Fruit fly (Drosophila melanogaster) whole organism, prepupa: Measurements from ENCODE around the gene CG31301.

Experiments
- CG11902 ChIP-seq: fragments of 200-800 bp; sonication (Bioruptor generic); optimal IDR thresholded peaks from 3 replicates; lab custom pipeline; 2016; ENCODE audit warnings: missing biosample characterization, missing genetic modification characterization
- CG16779 ChIP-seq: fragments of 200-800 bp; sonication (Bioruptor generic); optimal IDR thresholded peaks from 3 replicates; lab custom pipeline; 2017; ENCODE audit warnings: missing biosample characterization, mild to moderate bottlenecking, missing genetic modification characterization
- CG4318 ChIP-seq: fragments of 200-800 bp; sonication (Bioruptor generic); optimal IDR thresholded peaks from 3 replicates; lab custom pipeline; 2017; ENCODE audit warnings: missing biosample characterization, mild to moderate bottlenecking, missing genetic modification characterization
- CG7368 ChIP-seq: fragments of 200-800 bp; sonication (Bioruptor generic); optimal IDR thresholded peaks from 3 replicates; lab custom pipeline; 2016; ENCODE audit warnings: missing biosample characterization, missing genetic modification characterization
- Hr38 ChIP-seq: sonication (Bioruptor generic); optimal IDR thresholded peaks from 2 replicates; lab custom pipeline; 2016; ENCODE audit warnings: missing biosample characterization, missing genetic modification characterization
- achi ChIP-seq: fragments of 200-800 bp; sonication (Bioruptor generic); optimal IDR thresholded peaks from 3 replicates; lab custom pipeline; 2016; ENCODE audit warnings: missing biosample characterization, missing genetic modification characterization
- ss ChIP-seq, 2 experiments: fragments of 200-800 bp; sonication (Bioruptor generic); optimal IDR thresholded peaks; 2 replicates in 1 of 2; 3 replicates in 1 of 2; lab custom pipeline; 2017 to 2018; ENCODE audit warnings: mild to moderate bottlenecking in 2 of 2, missing biosample characterization in 2 of 2, missing genetic modification characterization in 2 of 2, moderate library complexity in 1 of 2

DNA sequence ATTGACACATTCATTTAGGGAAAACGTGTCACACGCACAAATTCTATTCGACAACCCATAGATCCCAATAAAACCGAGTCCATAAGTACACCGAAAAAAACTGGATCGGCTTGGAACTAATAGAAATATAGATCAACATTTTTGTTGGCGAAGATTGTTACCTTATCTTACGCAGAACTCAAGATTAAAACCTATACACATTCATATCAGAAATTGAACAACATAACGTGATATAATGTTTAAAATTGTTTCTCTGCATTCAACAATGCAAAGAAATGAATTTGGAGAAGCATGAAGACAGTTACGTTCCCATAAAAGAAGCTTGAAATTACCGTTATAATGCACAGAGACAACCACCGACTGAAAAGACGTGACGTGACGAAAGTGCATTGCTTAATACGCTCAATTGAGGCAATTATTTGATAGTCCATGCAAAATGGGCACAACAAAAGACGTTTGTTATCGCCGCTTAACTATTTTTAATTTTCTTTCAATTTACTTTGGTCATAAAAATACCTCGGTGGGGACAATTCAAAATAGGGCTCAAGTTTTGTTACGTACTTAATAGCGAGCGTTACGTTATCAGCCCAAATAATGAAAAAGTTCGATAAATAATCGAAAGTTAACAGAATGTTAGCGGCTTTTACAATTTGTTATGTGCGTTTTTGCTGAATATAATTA, 5.8 kb upstream of the CG31301 start, which contains the start of gene SerRS-m:
- no peak for TF ChIP-seq ss (GFP tag; optimal IDR thresholded peaks at IDR 0.05; lab: Kevin White, UChicago)
- TF ChIP-seq achi = no peak
- TF ChIP-seq CG16779 (tag; lab: Kevin White, UChicago) = no peak
- TF ChIP-seq CG4318 (GFP tag; lab: Kevin White, UChicago) = no peak
- TF ChIP-seq CG11902 (GFP tag; lab: Kevin White, UChicago) = no peak
- no peak for TF ChIP-seq Hr38 (GFP tag; lab: Kevin White, UChicago)
- no peak for TF ChIP-seq CG7368 (GFP tag; lab: Kevin White, UChicago)
